Worm (Caenorhabditis elegans) whole organism, L2 larva: Measurements from ENCODE around the gene F08G12.1.

Source experiments
- ZK546.5 ChIP-seq: sonication (generic microtip); optimal IDR thresholded peaks from 2 replicates; lab custom pipeline; 2017; ENCODE audit warnings: missing biosample characterization, missing genetic modification characterization
- aly-2 ChIP-seq: fragments of 150-350 bp; optimal IDR thresholded peaks from 2 replicates; lab custom pipeline; 2014; ENCODE audit warnings: missing biosample characterization, missing genetic modification characterization
- ceh-82 ChIP-seq: fragments of 150-350 bp; optimal IDR thresholded peaks from 2 replicates; lab custom pipeline; 2014; ENCODE audit warnings: missing biosample characterization, missing genetic modification characterization
- egl-27 ChIP-seq: sonication (generic microtip); optimal IDR thresholded peaks from 3 replicates; lab custom pipeline; 2017; ENCODE audit warnings: missing biosample characterization, missing genetic modification reagents, missing genetic modification characterization
- elt-1 ChIP-seq: fragments of 150-350 bp; optimal IDR thresholded peaks from 2 replicates; lab custom pipeline; 2014; ENCODE audit warnings: missing biosample characterization, missing genetic modification characterization
- gmeb-1 ChIP-seq: fragments of 150-350 bp; optimal IDR thresholded peaks from 2 replicates; lab custom pipeline; 2014; ENCODE audit warnings: missing biosample characterization, missing genetic modification characterization
- lin-13 ChIP-seq: fragments of 150-350 bp; optimal IDR thresholded peaks from 2 replicates; lab custom pipeline; 2014; ENCODE audit warnings: missing biosample characterization, missing genetic modification reagents, missing genetic modification characterization
- nhr-12 ChIP-seq: fragments of 150-350 bp; optimal IDR thresholded peaks from 2 replicates; lab custom pipeline; 2014; ENCODE audit warnings: missing biosample characterization, missing genetic modification characterization
- nhr-237 ChIP-seq: fragments of 150-350 bp; optimal IDR thresholded peaks from 2 replicates; lab custom pipeline; 2014; ENCODE audit warnings: missing biosample characterization, missing genetic modification characterization
- skn-1 ChIP-seq: sonication (generic microtip); optimal IDR thresholded peaks from 2 replicates; lab custom pipeline; 2017; ENCODE audit warnings: missing biosample characterization, missing genetic modification characterization
- sma-9 ChIP-seq, 2 experiments: fragments of 150-350 bp in 1 of 2; sonication (generic microtip) in 1 of 2; optimal IDR thresholded peaks; 2 replicates each; lab custom pipeline; 2014 to 2016; ENCODE audit warnings: missing genetic modification characterization in 2 of 2, mild to moderate bottlenecking in 1 of 2, missing biosample characterization in 1 of 2, missing compliant biosample characterization in 1 of 2, missing genetic modification reagents in 1 of 2, moderate library complexity in 1 of 2
- snpc-4 ChIP-seq: fragments of 150-350 bp; optimal IDR thresholded peaks from 2 replicates; lab custom pipeline; 2014; ENCODE audit warnings: missing biosample characterization, missing genetic modification characterization
- unc-55 ChIP-seq: fragments of 150-350 bp; sonication (generic microtip); optimal IDR thresholded peaks from 3 replicates; lab custom pipeline; 2014; ENCODE audit warnings: missing biosample characterization, missing genetic modification reagents, missing genetic modification characterization

DNA sequence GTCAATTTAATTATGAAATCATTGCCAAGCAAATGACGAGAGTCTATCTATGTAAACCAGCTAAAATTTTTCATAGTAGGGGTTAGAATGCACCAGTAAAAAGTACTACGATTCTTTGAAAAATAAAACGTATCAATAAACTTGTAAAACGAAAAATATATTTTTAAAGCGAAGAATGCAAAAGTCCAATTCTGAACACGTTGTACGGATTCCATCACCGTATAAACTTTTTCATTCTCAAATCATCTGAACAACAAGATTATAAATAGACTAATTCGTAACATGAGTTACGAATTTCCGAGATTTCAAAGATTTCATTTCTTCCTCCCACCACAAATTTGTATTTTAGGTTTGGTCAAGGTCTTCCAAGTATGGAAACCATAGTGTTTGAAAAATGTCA, 11.1 kb upstream of the F08G12.1 start, which contains the start of gene nlp-57:
- no peak for TF ChIP-seq ceh-82 (tag; lab: Kevin White, UChicago)
- TF ChIP-seq egl-27 (tag; lab: Kevin White, UChicago): no peak
- no peak for TF ChIP-seq ZK546.5
- no peak for TF ChIP-seq sma-9 (GFP tag; optimal IDR thresholded peaks at IDR 0.05; lab: Kevin White, UChicago)
- TF ChIP-seq sma-9 (tag; optimal IDR thresholded peaks at IDR 0.05; lab: Kevin White, UChicago): no peak
- no peak for TF ChIP-seq elt-1
- no peak for TF ChIP-seq lin-13 (GFP tag; lab: Kevin White, UChicago)
- no peak for TF ChIP-seq unc-55 (GFP tag; lab: Kevin White, UChicago)
- no peak for TF ChIP-seq nhr-237 (tag; lab: Kevin White, UChicago)
- TF ChIP-seq snpc-4 (tag; lab: Kevin White, UChicago): no peak
- no peak for TF ChIP-seq aly-2 (tag; lab: Kevin White, UChicago)
- no peak for TF ChIP-seq skn-1 (tag; lab: Kevin White, UChicago)
- TF ChIP-seq nhr-12: no peak
- no peak for TF ChIP-seq gmeb-1 (tag; lab: Kevin White, UChicago)
